Fruit fly (Drosophila melanogaster) whole organism, wandering third instar larva: Measurements from ENCODE around the gene Tep1.

Experiments used
- GATAd ChIP-seq: sonication (Bioruptor generic); optimal IDR thresholded peaks from 2 replicates; lab custom pipeline; 2016; ENCODE audit warnings: missing biosample characterization, missing genetic modification characterization
- HLH106 ChIP-seq: fragments of 200-800 bp; optimal IDR thresholded peaks from 3 replicates; lab custom pipeline; 2019; ENCODE audit warnings: missing biosample characterization, mild to moderate bottlenecking, missing genetic modification characterization, moderate library complexity
- Hr78 ChIP-seq: fragments of >200 bp; optimal IDR thresholded peaks from 2 replicates; lab custom pipeline; 2017; ENCODE audit warnings: missing biosample characterization, missing genetic modification characterization
- Myc ChIP-seq: fragments of >200 bp; optimal IDR thresholded peaks from 2 replicates; lab custom pipeline; 2017
- N ChIP-seq: fragments of >200 bp; optimal IDR thresholded peaks from 2 replicates; lab custom pipeline; 2018; ENCODE audit warnings: missing biosample characterization, missing external identifiers, missing genetic modification characterization
- OdsH ChIP-seq: fragments of 200-800 bp; sonication (Bioruptor generic); optimal IDR thresholded peaks from 2 replicates; lab custom pipeline; 2016; ENCODE audit warnings: missing biosample characterization, mild to moderate bottlenecking, missing genetic modification characterization
- dl ChIP-seq, 2 experiments: fragments of 175-275, 200-275 bp in 1 of 2; fragments of 200-275 bp in 1 of 2; sonication (Bioruptor generic); optimal IDR thresholded peaks; lab custom pipeline; 2018; ENCODE audit warnings: mild to moderate bottlenecking in 2 of 2, missing biosample characterization in 2 of 2, missing genetic modification characterization in 2 of 2, moderate library complexity in 2 of 2; ENCODE audit not compliant: partially characterized antibody in 2 of 2, insufficient read depth in 1 of 2
- dsf ChIP-seq: sonication (Bioruptor generic); optimal IDR thresholded peaks from 2 replicates; lab custom pipeline; 2016; ENCODE audit warnings: missing biosample characterization, missing genetic modification characterization, borderline replicate concordance
- ey ChIP-seq: fragments of 200-800 bp; sonication (Bioruptor generic); optimal IDR thresholded peaks from 2 replicates; lab custom pipeline; 2016; ENCODE audit warnings: missing biosample characterization, missing genetic modification characterization
- jim ChIP-seq: fragments of 175-275, 200-325 bp; sonication (Bioruptor generic); optimal IDR thresholded peaks from 2 replicates; lab custom pipeline; 2016; ENCODE audit warnings: missing biosample characterization, mild to moderate bottlenecking, missing genetic modification characterization
- sv ChIP-seq: fragments of 200-800 bp; sonication (Bioruptor generic); optimal IDR thresholded peaks from 3 replicates; lab custom pipeline; 2016; ENCODE audit warnings: missing biosample characterization, missing genetic modification characterization
- usp ChIP-seq: fragments of >200 bp; optimal IDR thresholded peaks from 2 replicates; lab custom pipeline; 2017; ENCODE audit warnings: missing biosample characterization, missing genetic modification characterization
- woc ChIP-seq: sonication (Bioruptor generic); optimal IDR thresholded peaks from 2 replicates; lab custom pipeline; 2016; ENCODE audit warnings: missing biosample characterization, mild to moderate bottlenecking, missing genetic modification characterization

dm6 chr2L:15941141-15941540 is 47.5 kb upstream of the Tep1 start, which contains the start of gene CG12448:
- TF ChIP-seq dl (GFP tag; optimal IDR thresholded peaks at IDR 0.05; lab: Kevin White, UChicago; ENCODE audit: insufficient read depth in 1 of 2, partially characterized antibody in 2 of 2) = no peak
- no peak for TF ChIP-seq N (GFP tag; lab: Kevin White, UChicago)
- TF ChIP-seq Hr78 (GFP tag; lab: Kevin White, UChicago) = no peak
- TF ChIP-seq sv = no peak
- no peak for TF ChIP-seq dsf (GFP tag; lab: Kevin White, UChicago)
- TF ChIP-seq Myc (lab: Kevin White, UChicago) = no peak
- no peak for TF ChIP-seq HLH106
- no peak for TF ChIP-seq OdsH (GFP tag; lab: Kevin White, UChicago)
- TF ChIP-seq usp (GFP tag; lab: Kevin White, UChicago) = no peak
- TF ChIP-seq GATAd (GFP tag; lab: Kevin White, UChicago) = no peak
- TF ChIP-seq woc (GFP tag; lab: Kevin White, UChicago) = no peak
- TF ChIP-seq ey (GFP tag; lab: Kevin White, UChicago) = no peak
- no peak for TF ChIP-seq jim
